Fruit fly (Drosophila melanogaster) whole organism, prepupa: ENCODE data around the gene CG6125.

Experiments used
- Hr4 ChIP-seq: fragments of 200-800 bp; sonication (Bioruptor generic); optimal IDR thresholded peaks from 3 replicates; lab custom pipeline; 2016; ENCODE audit warnings: missing biosample characterization, missing genetic modification characterization
- Lpt ChIP-seq: fragments of 200-800 bp; sonication (Bioruptor generic); optimal IDR thresholded peaks from 3 replicates; lab custom pipeline; 2016; ENCODE audit warnings: missing biosample characterization, missing genetic modification characterization
- Sox14 ChIP-seq: fragments of 200-800 bp; sonication (Bioruptor generic); optimal IDR thresholded peaks from 3 replicates; lab custom pipeline; 2016; ENCODE audit warnings: missing biosample characterization, missing genetic modification characterization
- dsx ChIP-seq: fragments of 200-800 bp; optimal IDR thresholded peaks from 3 replicates; lab custom pipeline; 2019; ENCODE audit warnings: missing biosample characterization, mild to moderate bottlenecking, missing genetic modification characterization, moderate library complexity; ENCODE audit not compliant: poor library complexity, severe bottlenecking
- eg ChIP-seq: fragments of 200-800 bp; sonication (Bioruptor generic); IDR thresholded peaks from 3 replicates; pipeline ENCODE4 v1.3.6; 2022; ENCODE audit warnings: missing biosample characterization, missing genetic modification characterization
- fkh ChIP-seq: fragments of 200-800 bp; sonication (Bioruptor generic); optimal IDR thresholded peaks from 3 replicates; lab custom pipeline; 2017; ENCODE audit warnings: missing biosample characterization, mild to moderate bottlenecking, missing genetic modification characterization, moderate library complexity

DNA sequence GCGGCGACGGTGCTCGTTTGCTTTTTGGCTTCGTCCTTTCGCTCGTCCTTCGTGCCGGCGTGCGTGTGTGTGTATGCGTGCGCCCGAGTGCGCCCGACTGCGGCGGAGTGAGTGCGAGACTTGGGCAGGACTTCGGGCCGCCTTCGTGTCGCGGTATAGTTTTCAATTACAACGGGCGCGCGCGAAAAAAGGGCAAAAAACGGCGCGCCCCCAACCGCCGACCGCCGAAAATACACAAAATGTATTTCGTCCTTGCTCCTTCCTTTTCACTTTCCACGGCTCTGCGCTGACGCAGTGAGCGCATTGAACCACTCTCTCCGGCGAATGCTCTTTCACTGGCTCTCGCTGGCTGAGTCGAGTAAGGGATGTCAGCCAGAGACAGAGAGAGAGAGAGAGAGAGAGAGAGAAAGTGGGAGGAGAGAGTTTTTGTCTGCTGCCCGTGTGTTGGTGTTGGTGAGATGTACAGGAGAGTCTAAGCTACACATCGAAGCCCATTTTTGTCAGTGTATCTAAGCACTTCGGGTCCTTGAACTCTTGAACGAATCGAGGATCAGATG, 13.6 kb upstream of the CG6125 start:
- TF ChIP-seq fkh (GFP tag; lab: Kevin White, UChicago) = no peak
- TF ChIP-seq Sox14 (GFP tag; lab: Kevin White, UChicago) = no peak
- TF ChIP-seq dsx (GFP tag; lab: Kevin White, UChicago) = no peak
- no peak for TF ChIP-seq Hr4 (GFP tag; lab: Kevin White, UChicago)
- no peak for TF ChIP-seq Lpt (GFP tag; lab: Kevin White, UChicago)
- TF ChIP-seq eg (GFP tag; lab: Robert Waterston, UW) = 0 out of 3 replicates have a peak, but pooled peaks have one; percentile 28
